Worm (Caenorhabditis elegans): ENCODE measurements around the gene F11E6.6.

The F11E6.6 gene

ce11 chrIV:17471870-17472459, 6.2 kb upstream of the F11E6.6 start, which contains the start of gene epic-1:
TSS of gene epic-1 (minus strand) at chrIV:17471920.
- TF ChIP-seq aly-2 (tag; optimal IDR thresholded peaks at IDR 0.05) (no peak), spr-1 (tag; optimal IDR thresholded peaks at IDR 0.05) (no peak), nhr-111 (GFP tag; optimal IDR thresholded peaks at IDR 0.05) (no peak), gei-8 (GFP tag; optimal IDR thresholded peaks at IDR 0.05) (no peak), unc-39 (tag; optimal IDR thresholded peaks at IDR 0.05) (no peak), snpc-4 (tag; optimal IDR thresholded peaks at IDR 0.05) (no peak), mep-1 (tag; optimal IDR thresholded peaks at IDR 0.05) (peak; percentile 33), dpl-1 (GFP tag; optimal IDR thresholded peaks at IDR 0.05) (no peak), snpc-1.2 (GFP tag; IDR thresholded peaks at IDR 0.05) (no peak), zfp-3 (GFP tag; conservative IDR thresholded peaks at IDR 0.05) (no peak), aha-1 (tag) (peak; percentile 55), ceh-82 (tag; optimal IDR thresholded peaks at IDR 0.05) (no peak), dve-1 (tag; optimal IDR thresholded peaks at IDR 0.05; ENCODE audit: insufficient read depth) (peak; percentile 18), mes-2 (tag; optimal IDR thresholded peaks at IDR 0.05; ENCODE audit: poor library complexity, severe bottlenecking) (no peak), skn-1 (tag; optimal IDR thresholded peaks at IDR 0.05) (no peak), arid-1 (GFP tag; conservative IDR thresholded peaks at IDR 0.05) (no peak), ztf-7 (tag; optimal IDR thresholded peaks at IDR 0.05) (no peak), pqm-1 (tag; optimal IDR thresholded peaks at IDR 0.05) (no peak), nhr-42 (GFP tag; IDR thresholded peaks at IDR 0.05) (no peak), dmd-6 (GFP tag; IDR thresholded peaks at IDR 0.05) (peak; percentile 32; the same call in 1 of the 2 replicates), ceh-62 (tag; optimal IDR thresholded peaks at IDR 0.05) (no peak), lin-13 (GFP tag; optimal IDR thresholded peaks at IDR 0.05) (no peak), ama-1 (optimal IDR thresholded peaks at IDR 0.05) (no peak), hlh-30 (tag; optimal IDR thresholded peaks at IDR 0.05; ENCODE audit: insufficient read depth) (peak; percentile 37), hmg-1.1 (GFP tag; IDR thresholded peaks at IDR 0.05) (no peak), zfp-2 (tag; optimal IDR thresholded peaks at IDR 0.05) (no peak), nhr-28 (tag; optimal IDR thresholded peaks at IDR 0.05) (peak; percentile 31), jun-1 (tag; optimal IDR thresholded peaks at IDR 0.05) (no peak), R02D3.7 (tag; optimal IDR thresholded peaks at IDR 0.05) (no peak), duxl-1 (tag; optimal IDR thresholded peaks at IDR 0.05; ENCODE audit: poor library complexity) (no peak), nhr-25 (tag; optimal IDR thresholded peaks at IDR 0.05; ENCODE audit: borderline replicate concordance, insufficient read depth) (peak; percentile 64), F44E2.7 (GFP tag; IDR thresholded peaks at IDR 0.05) (no peak), lir-3 (tag; optimal IDR thresholded peaks at IDR 0.05) (no peak), mdl-1 (tag; optimal IDR thresholded peaks at IDR 0.05) (peak in 1 of 2 experiments; percentile 14), hlh-11 (tag; optimal IDR thresholded peaks at IDR 0.05) (peak; percentile 55), ces-1 (GFP tag; optimal IDR thresholded peaks at IDR 0.05) (no peak)

- TF ChIP-seq nhr-76 (tag; optimal IDR thresholded peaks at IDR 0.05) (no peak), ceh-32 (tag; optimal IDR thresholded peaks at IDR 0.05; ENCODE audit: poor library complexity) (no peak), Y105C5A.15 (GFP tag; IDR thresholded peaks at IDR 0.05) (0 out of 2 replicates have a peak, but pooled peaks have one; percentile 52), zfp-3 (GFP tag; conservative IDR thresholded peaks at IDR 0.05) (peak; percentile 93), ZK337.2 (GFP tag; IDR thresholded peaks at IDR 0.05) (no peak), daf-8 (GFP tag; IDR thresholded peaks at IDR 0.05) (no peak), aha-1 (tag) (peak; percentile 67), gei-8 (GFP tag; optimal IDR thresholded peaks at IDR 0.05) (peak; percentile 27), daf-19 (GFP tag; conservative IDR thresholded peaks at IDR 0.05) (no peak), zag-1 (tag; optimal IDR thresholded peaks at IDR 0.05) (no peak), madf-9 (GFP tag; conservative IDR thresholded peaks at IDR 0.05) (peak; percentile 39), nhr-102 (tag; optimal IDR thresholded peaks at IDR 0.05) (no peak), madf-5 (GFP tag; IDR thresholded peaks at IDR 0.05) (no peak), tra-1 (GFP tag; IDR thresholded peaks at IDR 0.05) (peak; percentile 33; the same call in 1 of the 2 replicates), snpc-4 (tag; optimal IDR thresholded peaks at IDR 0.05) (no peak), nhr-11 (tag; optimal IDR thresholded peaks at IDR 0.05) (no peak), hlh-30 (tag; optimal IDR thresholded peaks at IDR 0.05; ENCODE audit: insufficient read depth) (no peak), nhr-237 (tag; optimal IDR thresholded peaks at IDR 0.05) (no peak), sdz-12 (GFP tag; optimal IDR thresholded peaks at IDR 0.05) (no peak), mep-1 (tag; optimal IDR thresholded peaks at IDR 0.05) (peak; percentile 57), daf-12 (tag; optimal IDR thresholded peaks at IDR 0.05) (no peak), ceh-62 (tag; optimal IDR thresholded peaks at IDR 0.05) (no peak), dmd-6 (GFP tag; IDR thresholded peaks at IDR 0.05) (no peak)
These were observed 4.4 kb upstream of the F11E6.6 start, which contains the start of gene F11E6.4 for ce11 chrIV:17470096-17470602. TSS of gene F11E6.4 (minus strand) at chrIV:17470354.
